Worm (Caenorhabditis elegans): ENCODE results near the gene msrp-5.

DNA sequence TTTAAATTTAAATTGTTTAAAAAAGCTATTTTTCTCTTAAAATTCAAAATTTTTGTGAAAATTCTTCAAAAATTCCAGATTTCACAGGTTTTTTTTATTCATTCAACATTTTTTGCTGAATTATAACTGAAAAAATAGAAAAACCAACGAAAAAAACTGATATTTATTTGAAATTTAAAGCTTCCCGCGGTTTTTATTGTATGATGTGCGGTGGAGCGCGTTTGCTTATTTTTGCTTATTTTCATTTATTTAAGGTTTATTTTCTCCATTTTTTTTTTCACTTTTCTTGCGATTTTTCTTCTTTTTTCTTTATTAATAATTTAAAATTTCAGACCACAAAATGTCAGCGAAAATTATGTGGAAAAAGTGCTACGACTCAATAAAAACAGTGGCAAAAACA is 21.3 kb downstream of the msrp-5 start, which contains the start of gene F22E5.9:
- peak; percentile 33 to 59 for TF ChIP-seq lsy-2 (tag; optimal IDR thresholded peaks at IDR 0.05)
- no peak for TF ChIP-seq fkh-4 (tag; optimal IDR thresholded peaks at IDR 0.05; ENCODE audit: borderline replicate concordance)
